Worm (Caenorhabditis elegans) whole organism, L3 larva: ENCODE results near the gene pgp-3.
A peak's percentile ranks its signal among the peaks of the same experiment; 100 is the strongest.

Source experiments
- R02D3.7 ChIP-seq: fragments of 150-350 bp; optimal IDR thresholded peaks from 2 replicates; lab custom pipeline; 2014; ENCODE audit warnings: missing biosample characterization, missing genetic modification characterization
- aly-2 ChIP-seq: fragments of 150-350 bp; optimal IDR thresholded peaks from 2 replicates; lab custom pipeline; 2014; ENCODE audit warnings: missing biosample characterization, missing genetic modification characterization
- ama-1 ChIP-seq: fragments of 150-350 bp; optimal IDR thresholded peaks from 2 replicates; lab custom pipeline; 2018
- ceh-16 ChIP-seq: sonication (generic microtip); optimal IDR thresholded peaks from 2 replicates; lab custom pipeline; 2017; ENCODE audit warnings: missing biosample characterization, missing genetic modification characterization
- ceh-28 ChIP-seq: fragments of 150-350 bp; optimal IDR thresholded peaks from 2 replicates; lab custom pipeline; 2014; ENCODE audit warnings: missing biosample characterization, missing genetic modification reagents, missing genetic modification characterization
- egl-27 ChIP-seq: sonication (generic microtip); optimal IDR thresholded peaks from 4 replicates; lab custom pipeline; 2017; ENCODE audit warnings: missing biosample characterization, missing genetic modification reagents, missing genetic modification characterization
- elt-1 ChIP-seq: fragments of 150-350 bp; optimal IDR thresholded peaks from 2 replicates; lab custom pipeline; 2014; ENCODE audit warnings: missing biosample characterization, missing genetic modification characterization
- elt-2 ChIP-seq: sonication (generic microtip); optimal IDR thresholded peaks from 2 replicates; lab custom pipeline; 2016; ENCODE audit warnings: missing genetic modification reagents, mild to moderate bottlenecking, missing genetic modification characterization, missing compliant biosample characterization
- elt-3 ChIP-seq, 3 experiments: fragments of 150-350 bp in 1 of 3; sonication (generic microtip) in 2 of 3; optimal IDR thresholded peaks; 2 replicates in 2 of 3; 4 replicates in 1 of 3; lab custom pipeline; 2014 to 2017; ENCODE audit warnings: missing biosample characterization in 3 of 3, missing genetic modification characterization in 3 of 3
- fkh-10 ChIP-seq: sonication (generic microtip); optimal IDR thresholded peaks from 2 replicates; lab custom pipeline; 2017; ENCODE audit warnings: missing biosample characterization, missing genetic modification reagents, missing genetic modification characterization
- hmg-11 ChIP-seq: sonication (generic microtip); optimal IDR thresholded peaks from 2 replicates; lab custom pipeline; 2016; ENCODE audit warnings: missing genetic modification characterization, missing compliant biosample characterization
- jun-1 ChIP-seq: fragments of 150-350 bp; optimal IDR thresholded peaks from 2 replicates; lab custom pipeline; 2014; ENCODE audit warnings: missing biosample characterization, missing genetic modification reagents, missing genetic modification characterization
- lsy-12 ChIP-seq: sonication (generic microtip); optimal IDR thresholded peaks from 2 replicates; lab custom pipeline; 2016; ENCODE audit warnings: mild to moderate bottlenecking, missing genetic modification characterization, missing compliant biosample characterization
- mdl-1 ChIP-seq: fragments of 150-350 bp; optimal IDR thresholded peaks from 2 replicates; lab custom pipeline; 2014; ENCODE audit warnings: missing biosample characterization, missing genetic modification characterization
- mml-1 ChIP-seq: fragments of 150-350 bp; sonication (generic microtip); optimal IDR thresholded peaks from 3 replicates; lab custom pipeline; 2014; ENCODE audit warnings: missing biosample characterization, missing genetic modification characterization
- nfya-1 ChIP-seq: sonication (generic microtip); optimal IDR thresholded peaks from 2 replicates; lab custom pipeline; 2017; ENCODE audit warnings: missing genetic modification characterization, mild to moderate bottlenecking, missing compliant biosample characterization, antibody characterized with exemption, moderate library complexity; ENCODE audit not compliant: insufficient read depth
- nhr-23 ChIP-seq: fragments of 150-350 bp; optimal IDR thresholded peaks from 2 replicates; lab custom pipeline; 2014; ENCODE audit warnings: missing biosample characterization, missing genetic modification reagents, missing genetic modification characterization
- nhr-25 ChIP-seq: sonication (generic microtip); optimal IDR thresholded peaks from 2 replicates; lab custom pipeline; 2017; ENCODE audit warnings: missing biosample characterization, missing genetic modification characterization
- nhr-76 ChIP-seq: fragments of 150-350 bp; sonication (generic microtip); optimal IDR thresholded peaks from 5 replicates; lab custom pipeline; 2014; ENCODE audit warnings: missing biosample characterization, missing genetic modification characterization
- pha-4 ChIP-seq: fragments of 150-350 bp; optimal IDR thresholded peaks from 2 replicates; lab custom pipeline; 2014; ENCODE audit warnings: missing biosample characterization, missing genetic modification reagents, missing genetic modification characterization
- pqm-1 ChIP-seq: fragments of 150-350 bp; optimal IDR thresholded peaks from 2 replicates; lab custom pipeline; 2017; ENCODE audit warnings: missing biosample characterization, missing genetic modification characterization, inconsistent platforms
- skn-1 ChIP-seq: fragments of 150-350 bp; optimal IDR thresholded peaks from 2 replicates; lab custom pipeline; 2014; ENCODE audit warnings: missing biosample characterization, missing genetic modification characterization
- unc-62 ChIP-seq: fragments of 150-350 bp; sonication (generic microtip); optimal IDR thresholded peaks from 4 replicates; lab custom pipeline; 2014; ENCODE audit warnings: missing biosample characterization, missing genetic modification reagents, missing genetic modification characterization
- zag-1 ChIP-seq: fragments of 150-350 bp; optimal IDR thresholded peaks from 2 replicates; lab custom pipeline; 2014; ENCODE audit warnings: missing biosample characterization, missing genetic modification characterization
- ztf-11 ChIP-seq: fragments of 150-350 bp; optimal IDR thresholded peaks from 2 replicates; lab custom pipeline; 2014; ENCODE audit warnings: missing biosample characterization, missing genetic modification characterization

pgp-3 gene

ce11 chrX:11383359-11383758, 31.4 kb downstream of the pgp-3 start:
- TF ChIP-seq skn-1 (tag; lab: Kevin White, UChicago) (no peak), nhr-23 (tag; lab: Kevin White, UChicago) (peak; percentile 41)

- TF ChIP-seq nfya-1 (tag; lab: Kevin White, UChicago) (peak; percentile 31), ama-1 (no peak), hmg-11 (tag; lab: Kevin White, UChicago) (peak; percentile 22), R02D3.7 (tag; lab: Kevin White, UChicago) (no peak), nhr-25 (tag; lab: Kevin White, UChicago) (peak; percentile 66), zag-1 (tag; lab: Kevin White, UChicago) (no peak)
Observed at ce11 chrX:11384534-11385441, 32.8 kb downstream of the pgp-3 start, which contains the start of the genes F08B12.11 and prmn-1. Gene F08B12.11 (plus strand): TSS chrX:11385054. Gene prmn-1 (plus strand): TSS chrX:11385084.

DNA sequence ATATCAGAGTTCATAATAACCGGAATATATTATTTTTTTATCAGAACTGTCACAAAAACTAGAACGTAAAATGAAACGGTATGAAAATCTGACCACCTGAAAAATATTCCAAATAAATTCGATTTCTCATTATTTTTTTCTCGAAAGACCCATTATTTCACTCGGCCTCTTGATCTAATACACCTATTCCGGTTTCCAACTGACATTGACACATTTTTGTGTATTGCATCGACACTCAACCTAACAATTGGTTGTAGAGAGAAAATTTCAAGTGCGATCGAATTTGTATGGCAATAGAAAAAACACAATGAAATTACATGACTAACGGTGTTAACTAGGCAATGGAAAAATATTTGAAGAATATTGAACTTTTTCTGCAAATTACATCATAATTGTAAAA, 34.0 kb downstream of the pgp-3 start:
- TF ChIP-seq egl-27 (tag; lab: Kevin White, UChicago) (no peak), nhr-23 (tag; lab: Kevin White, UChicago) (peak; percentile 26), pha-4 (tag; lab: Kevin White, UChicago) (no peak), ztf-11 (no peak), fkh-10 (GFP tag; lab: Kevin White, UChicago) (no peak), nhr-25 (tag; lab: Kevin White, UChicago) (peak; percentile 1), mml-1 (tag; lab: Kevin White, UChicago) (no peak)

DNA sequence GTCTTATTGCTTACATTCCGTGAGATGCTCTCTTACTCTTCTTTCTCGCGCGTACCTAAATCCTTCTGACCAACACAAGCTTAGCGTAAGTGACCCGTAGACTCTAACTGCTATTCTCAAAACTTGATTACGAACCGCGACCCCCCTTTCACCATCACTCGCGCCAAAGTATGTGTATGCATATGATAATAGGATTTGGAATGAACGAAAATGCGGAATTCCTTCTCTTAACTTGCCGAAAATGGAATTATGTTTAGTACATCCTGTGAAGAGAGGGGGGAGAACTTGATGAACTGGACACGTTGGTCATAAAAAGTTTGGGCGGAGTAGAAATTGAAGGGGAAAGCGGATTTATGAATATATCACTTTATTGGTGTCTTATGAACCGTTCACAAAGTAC, 34.9 kb downstream of the pgp-3 start:
- TF ChIP-seq fkh-10 (GFP tag; lab: Kevin White, UChicago) (peak; percentile 95), nfya-1 (tag; lab: Kevin White, UChicago) (peak; percentile 11), mdl-1 (tag; lab: Kevin White, UChicago) (no peak)

- TF ChIP-seq R02D3.7 (tag; lab: Kevin White, UChicago) (no peak), fkh-10 (GFP tag; lab: Kevin White, UChicago) (no peak), lsy-12 (no peak)
Observed at ce11 chrX:11387723-11388330, 35.9 kb downstream of the pgp-3 start.

DNA sequence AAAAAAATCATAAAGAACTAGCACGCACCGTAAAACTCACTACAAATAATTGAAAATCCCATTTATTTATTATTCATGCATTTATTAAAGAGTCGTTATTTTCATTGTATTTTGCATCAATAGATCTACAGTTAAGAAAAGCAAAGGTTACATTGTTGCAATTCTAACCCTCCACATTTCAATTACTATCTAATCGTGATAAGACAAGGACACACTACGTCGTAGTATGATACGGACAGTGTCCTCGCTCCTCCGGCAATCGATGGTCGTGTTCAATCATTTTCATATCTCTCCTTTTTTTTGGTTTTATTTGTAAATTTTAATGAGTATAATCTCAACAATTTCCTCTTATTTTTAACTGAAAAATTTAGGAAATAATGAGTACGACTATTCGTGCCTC, 41.0 kb downstream of the pgp-3 start, which contains the start of gene prx-12:
Gene prx-12 (plus strand): TSS at position 371 of the 400 bp plus-strand sequence.
- peak; percentile 76 for TF ChIP-seq elt-2
- TF ChIP-seq nhr-25 (tag; lab: Kevin White, UChicago) = peak; percentile 2
- no peak for TF ChIP-seq ceh-16 (tag; lab: Kevin White, UChicago)
- peak in 1 of 3 experiments; percentile 9 for TF ChIP-seq elt-3 (tag; optimal IDR thresholded peaks at IDR 0.05; lab: Kevin White, UChicago)
- TF ChIP-seq pqm-1 = peak; percentile 61

DNA sequence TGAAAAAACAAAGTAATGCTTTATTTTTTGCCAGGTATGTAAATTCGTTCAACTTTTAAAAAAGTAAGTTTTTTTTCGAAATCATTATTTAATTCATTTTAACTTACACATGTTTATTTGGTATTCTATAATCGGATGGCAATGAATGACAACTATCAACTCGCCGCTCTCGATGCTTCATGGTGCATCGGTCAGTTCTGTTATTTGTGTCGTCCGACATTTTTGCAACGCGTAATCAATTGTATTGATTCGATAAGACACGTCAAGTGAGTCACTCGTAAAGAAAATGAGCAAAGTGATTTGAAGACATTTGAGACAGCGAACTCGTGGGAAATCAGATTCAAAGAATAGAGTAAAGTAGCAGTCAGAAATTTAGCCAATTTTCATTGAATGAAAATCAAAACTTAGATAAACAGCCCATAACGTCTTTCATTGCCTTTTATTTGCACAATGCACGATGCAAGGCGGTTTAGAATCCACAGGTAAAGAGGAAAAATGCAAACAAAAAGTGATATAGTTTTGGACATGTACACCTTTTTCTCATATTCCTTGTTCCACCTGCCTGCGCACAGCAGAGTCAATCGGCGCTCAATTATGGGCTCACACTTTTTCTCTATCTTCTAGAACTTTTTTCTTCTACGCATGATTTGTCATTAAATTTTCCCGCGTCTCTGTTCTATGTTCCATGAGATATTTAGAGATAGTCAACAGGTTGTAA, 48.7 kb downstream of the pgp-3 start:
- TF ChIP-seq unc-62 (GFP tag; lab: Kevin White, UChicago) (no peak), pha-4 (tag; lab: Kevin White, UChicago) (peak; percentile 39), elt-1 (no peak), nhr-76 (tag; lab: Kevin White, UChicago) (no peak), jun-1 (tag; lab: Kevin White, UChicago) (no peak), hmg-11 (tag; lab: Kevin White, UChicago) (no peak), aly-2 (no peak), pqm-1 (peak; percentile 61), ceh-28 (no peak), elt-2 (peak; percentile 29)
